Fruit fly (Drosophila melanogaster): ENCODE data around the gene Amnionless.

The Amnionless gene

dm6 chr2L:297480-298284 lies 8.7 kb upstream of the Amnionless start, which contains the start of gene Pi3K21B (continued):
- TF ChIP-seq HmgD (GFP tag; optimal IDR thresholded peaks at IDR 0.05) (peak; percentile 87), sens (GFP tag) (peak; percentile 96), Lpt (GFP tag; optimal IDR thresholded peaks at IDR 0.05) (no peak), CG13123 (GFP tag; optimal IDR thresholded peaks at IDR 0.05) (peak; percentile 80), CG12236 (GFP tag; optimal IDR thresholded peaks at IDR 0.05) (peak; percentile 77), gcm (GFP tag; optimal IDR thresholded peaks at IDR 0.05) (peak; percentile 74), CG16813 (GFP tag; IDR thresholded peaks at IDR 0.05; ENCODE audit: partially characterized antibody) (peak; percentile 34; the same call in 1 of the 3 replicates), Dip3 (GFP tag; optimal IDR thresholded peaks at IDR 0.05) (peak; percentile 95), Asciz (GFP tag; optimal IDR thresholded peaks at IDR 0.05) (peak; percentile 67), zfh1 (GFP tag; IDR thresholded peaks at IDR 0.05) (peak; percentile 90), CG32767 (GFP tag; IDR thresholded peaks at IDR 0.05) (peak; percentile 72; the same call in 1 of the 2 replicates), Ptx1 (GFP tag; IDR thresholded peaks at IDR 0.05) (peak; percentile 87), nom (GFP tag; optimal IDR thresholded peaks at IDR 0.05) (peak; percentile 59), CG11247 (GFP tag; IDR thresholded peaks at IDR 0.05) (peak; percentile 92), Xrp1 (GFP tag; IDR thresholded peaks at IDR 0.05) (peak; percentile 83), CG4282 (GFP tag; optimal IDR thresholded peaks at IDR 0.05) (peak; percentile 92), ac (GFP tag; optimal IDR thresholded peaks at IDR 0.05) (peak; percentile 14), CG10321 (GFP tag; IDR thresholded peaks at IDR 0.05) (peak; percentile 20; the same call in 1 of the 2 replicates), sim (GFP tag; IDR thresholded peaks at IDR 0.05) (no peak), CG3995 (GFP tag; optimal IDR thresholded peaks at IDR 0.05) (peak; percentile 87), ERR (GFP tag; optimal IDR thresholded peaks at IDR 0.05) (peak; percentile 81), CG2678 (tag; optimal IDR thresholded peaks at IDR 0.05) (peak; percentile 91), Bteb2 (GFP tag; optimal IDR thresholded peaks at IDR 0.05) (peak; percentile 83), fru (optimal IDR thresholded peaks at IDR 0.05) (no peak), CG34422 (GFP tag; IDR thresholded peaks at IDR 0.05) (no peak; the same call in 1 of the 3 replicates), Spps (tag; optimal IDR thresholded peaks at IDR 0.05) (peak; percentile 58), CG14667 (GFP tag; IDR thresholded peaks at IDR 0.05) (peak; percentile 66), HHEX (GFP tag; optimal IDR thresholded peaks at IDR 0.05) (peak; percentile 85), pnt (GFP tag; optimal IDR thresholded peaks at IDR 0.05) (peak; percentile 79), CG11085 (GFP tag; IDR thresholded peaks at IDR 0.05) (peak; percentile 54; the same call in 1 of the 2 replicates), CG14050 (GFP tag; IDR thresholded peaks at IDR 0.05) (peak; percentile 64), E2f2 (GFP tag; IDR thresholded peaks at IDR 0.05) (peak; percentile 88), Max (GFP tag; optimal IDR thresholded peaks at IDR 0.05) (peak; percentile 88), ATbp (GFP tag; optimal IDR thresholded peaks at IDR 0.05) (peak; percentile 51), exex (tag; optimal IDR thresholded peaks at IDR 0.05) (peak; percentile 46), Jarid2 (GFP tag; optimal IDR thresholded peaks at IDR 0.05) (peak; percentile 59), ind (GFP tag; optimal IDR thresholded peaks at IDR 0.05) (peak; percentile 92), dysf (GFP tag; IDR thresholded peaks at IDR 0.05) (peak; percentile 89), CG15073 (GFP tag; optimal IDR thresholded peaks at IDR 0.05) (peak; percentile 67), h (optimal IDR thresholded peaks at IDR 0.05) (no peak), Dbx (GFP tag; IDR thresholded peaks at IDR 0.05) (peak; percentile 93), CG7556 (GFP tag; optimal IDR thresholded peaks at IDR 0.05) (peak; percentile 93), ato (GFP tag; IDR thresholded peaks at IDR 0.05; ENCODE audit: partially characterized antibody) (no peak), CG7987 (GFP tag; optimal IDR thresholded peaks at IDR 0.05) (peak; percentile 67), CG18262 (tag; optimal IDR thresholded peaks at IDR 0.05) (peak; percentile 88), gfzf (GFP tag; optimal IDR thresholded peaks at IDR 0.05) (peak; percentile 31), pho (GFP tag; optimal IDR thresholded peaks at IDR 0.05) (peak; percentile 90), CG8359 (GFP tag; optimal IDR thresholded peaks at IDR 0.05; ENCODE audit: borderline replicate concordance) (peak; percentile 58), ap (GFP tag; IDR thresholded peaks at IDR 0.05) (peak; percentile 78), CG10979 (tag; optimal IDR thresholded peaks at IDR 0.05) (peak; percentile 80)
